Worm (Caenorhabditis elegans) whole organism, L2 larva: ENCODE measurements around the gene F09B9.5.
A peak's percentile ranks its signal among the peaks of the same experiment; 100 is the strongest.

Experiments
- C34F6.9 ChIP-seq: fragments of 150-350 bp; optimal IDR thresholded peaks from 2 replicates; lab custom pipeline; 2014; ENCODE audit warnings: missing biosample characterization, missing genetic modification characterization
- F13H6.1 ChIP-seq: sonication (generic microtip); optimal IDR thresholded peaks from 2 replicates; lab custom pipeline; 2016; ENCODE audit warnings: missing genetic modification characterization, missing compliant biosample characterization
- R02D3.7 ChIP-seq: fragments of 150-350 bp; optimal IDR thresholded peaks from 2 replicates; lab custom pipeline; 2014; ENCODE audit warnings: missing biosample characterization, missing genetic modification characterization
- Y55F3AM.14 ChIP-seq: fragments of 200-800 bp; sonication (Bioruptor generic); optimal IDR thresholded peaks from 2 replicates; lab custom pipeline; 2018; ENCODE audit warnings: mild to moderate bottlenecking, missing genetic modification characterization, missing compliant biosample characterization
- ZK546.5 ChIP-seq: sonication (generic microtip); optimal IDR thresholded peaks from 2 replicates; lab custom pipeline; 2017; ENCODE audit warnings: missing biosample characterization, missing genetic modification characterization
- alr-1 ChIP-seq: fragments of 150-350 bp; optimal IDR thresholded peaks from 2 replicates; lab custom pipeline; 2014; ENCODE audit warnings: missing biosample characterization, missing genetic modification characterization
- aly-2 ChIP-seq: fragments of 150-350 bp; optimal IDR thresholded peaks from 2 replicates; lab custom pipeline; 2014; ENCODE audit warnings: missing biosample characterization, missing genetic modification characterization
- ama-1 ChIP-seq: fragments of 150-350 bp; optimal IDR thresholded peaks from 2 replicates; lab custom pipeline; 2018; ENCODE audit warnings: inconsistent platforms
- blmp-1 ChIP-seq: sonication (generic microtip); optimal IDR thresholded peaks from 2 replicates; lab custom pipeline; 2017; ENCODE audit warnings: missing genetic modification characterization, mild to moderate bottlenecking, missing compliant biosample characterization, antibody characterized with exemption, moderate library complexity; ENCODE audit not compliant: insufficient read depth
- ceh-16 ChIP-seq: fragments of 150-350 bp; optimal IDR thresholded peaks from 2 replicates; lab custom pipeline; 2014; ENCODE audit warnings: missing biosample characterization, missing genetic modification characterization
- ceh-82 ChIP-seq: fragments of 150-350 bp; optimal IDR thresholded peaks from 2 replicates; lab custom pipeline; 2014; ENCODE audit warnings: missing biosample characterization, missing genetic modification characterization
- crh-2 ChIP-seq: sonication (generic microtip); optimal IDR thresholded peaks from 2 replicates; lab custom pipeline; 2017; ENCODE audit warnings: missing biosample characterization, missing genetic modification characterization
- elt-3 ChIP-seq: sonication (generic microtip); optimal IDR thresholded peaks from 2 replicates; lab custom pipeline; 2017; ENCODE audit warnings: missing biosample characterization, missing genetic modification characterization
- fos-1 ChIP-seq: fragments of 150-350 bp; optimal IDR thresholded peaks from 2 replicates; lab custom pipeline; 2014; ENCODE audit warnings: missing biosample characterization, missing genetic modification characterization
- lin-11 ChIP-seq: fragments of 150-350 bp; sonication (generic microtip); optimal IDR thresholded peaks from 2 replicates; lab custom pipeline; 2014; ENCODE audit warnings: missing biosample characterization, missing genetic modification characterization, inconsistent platforms, mixed read lengths
- lin-13 ChIP-seq: fragments of 150-350 bp; optimal IDR thresholded peaks from 2 replicates; lab custom pipeline; 2014; ENCODE audit warnings: missing biosample characterization, missing genetic modification reagents, missing genetic modification characterization
- lin-39 ChIP-seq: fragments of 150-350 bp; optimal IDR thresholded peaks from 2 replicates; lab custom pipeline; 2014; ENCODE audit warnings: missing biosample characterization, missing genetic modification reagents, missing genetic modification characterization
- lsy-2 ChIP-seq, 2 experiments: fragments of 150-350 bp in 1 of 2; sonication (generic microtip) in 1 of 2; optimal IDR thresholded peaks; 2 replicates each; lab custom pipeline; 2014 to 2017; ENCODE audit warnings: missing biosample characterization in 2 of 2, missing genetic modification characterization in 2 of 2
- mab-5 ChIP-seq: fragments of 150-350 bp; optimal IDR thresholded peaks from 2 replicates; lab custom pipeline; 2014; ENCODE audit warnings: missing biosample characterization, missing genetic modification characterization
- mbf-1 ChIP-seq: sonication (generic microtip); optimal IDR thresholded peaks from 2 replicates; lab custom pipeline; 2017; ENCODE audit warnings: missing biosample characterization, missing genetic modification characterization
- mdl-1 ChIP-seq, 2 experiments: fragments of 150-350 bp in 1 of 2; sonication (generic microtip) in 1 of 2; optimal IDR thresholded peaks; 2 replicates each; lab custom pipeline; 2017; ENCODE audit warnings: missing biosample characterization in 2 of 2, missing genetic modification characterization in 2 of 2
- nhr-12 ChIP-seq: fragments of 150-350 bp; optimal IDR thresholded peaks from 2 replicates; lab custom pipeline; 2014; ENCODE audit warnings: missing biosample characterization, missing genetic modification characterization
- nhr-129 ChIP-seq: fragments of 150-350 bp; optimal IDR thresholded peaks from 2 replicates; lab custom pipeline; 2014; ENCODE audit warnings: missing biosample characterization, missing genetic modification characterization
- nhr-237 ChIP-seq: fragments of 150-350 bp; optimal IDR thresholded peaks from 2 replicates; lab custom pipeline; 2014; ENCODE audit warnings: missing biosample characterization, missing genetic modification characterization
- nhr-25 ChIP-seq: fragments of 150-350 bp; sonication (generic microtip); optimal IDR thresholded peaks from 3 replicates; lab custom pipeline; 2014; ENCODE audit warnings: missing biosample characterization, missing genetic modification characterization
- nhr-77 ChIP-seq: fragments of 150-350 bp; optimal IDR thresholded peaks from 2 replicates; lab custom pipeline; 2014; ENCODE audit warnings: missing biosample characterization, missing genetic modification characterization
- peb-1 ChIP-seq: fragments of 150-350 bp; optimal IDR thresholded peaks from 2 replicates; lab custom pipeline; 2014; ENCODE audit warnings: missing biosample characterization, missing genetic modification characterization
- sem-4 ChIP-seq: fragments of 150-350 bp; optimal IDR thresholded peaks from 2 replicates; lab custom pipeline; 2014; ENCODE audit warnings: missing biosample characterization, missing genetic modification reagents, missing genetic modification characterization
- skn-1 ChIP-seq: sonication (generic microtip); optimal IDR thresholded peaks from 2 replicates; lab custom pipeline; 2017; ENCODE audit warnings: missing biosample characterization, missing genetic modification characterization
- sma-3 ChIP-seq: sonication (generic microtip); optimal IDR thresholded peaks from 2 replicates; lab custom pipeline; 2016; ENCODE audit warnings: missing genetic modification reagents, missing genetic modification characterization, missing compliant biosample characterization
- sma-9 ChIP-seq, 2 experiments: fragments of 150-350 bp in 1 of 2; sonication (generic microtip) in 1 of 2; optimal IDR thresholded peaks; 2 replicates each; lab custom pipeline; 2014 to 2016; ENCODE audit warnings: missing genetic modification characterization in 2 of 2, mild to moderate bottlenecking in 1 of 2, missing biosample characterization in 1 of 2, missing compliant biosample characterization in 1 of 2, missing genetic modification reagents in 1 of 2, moderate library complexity in 1 of 2
- snpc-4 ChIP-seq: fragments of 150-350 bp; optimal IDR thresholded peaks from 2 replicates; lab custom pipeline; 2014; ENCODE audit warnings: missing biosample characterization, missing genetic modification characterization
- unc-62 ChIP-seq: fragments of 150-350 bp; optimal IDR thresholded peaks from 2 replicates; lab custom pipeline; 2014; ENCODE audit warnings: missing biosample characterization, missing genetic modification reagents, missing genetic modification characterization
- ztf-1 ChIP-seq: fragments of 200-800 bp; sonication (Bioruptor generic); conservative IDR thresholded peaks from 2 replicates; pipeline ENCODE4 v1.3.6; 2022; ENCODE audit warnings: missing genetic modification characterization, missing compliant biosample characterization
- ztf-4 ChIP-seq: fragments of 150-350 bp; optimal IDR thresholded peaks from 2 replicates; lab custom pipeline; 2014; ENCODE audit warnings: missing biosample characterization, missing genetic modification characterization

F09B9.5 gene

ce11 chrX:10147236-10147635, 7.4 kb upstream of the F09B9.5 start:
- TF ChIP-seq nhr-25 = peak; percentile 21
- no peak for TF ChIP-seq ceh-82
- no peak for TF ChIP-seq ztf-4 (tag; lab: Kevin White, UChicago)
- TF ChIP-seq lin-39 (tag; lab: Kevin White, UChicago) = no peak
- no peak for TF ChIP-seq ama-1 (lab: Kevin White, UChicago)
- peak; percentile 8 for TF ChIP-seq nhr-129 (tag; lab: Kevin White, UChicago)
- TF ChIP-seq ztf-1 (GFP tag; lab: Robert Waterston, UW) = no peak
- peak; percentile 34 for TF ChIP-seq blmp-1 (tag; lab: Kevin White, UChicago)
- TF ChIP-seq ceh-16 = no peak
- TF ChIP-seq, all 48 proteins: peak for 3

- TF ChIP-seq nhr-129 (tag; lab: Kevin White, UChicago) = no peak
- TF ChIP-seq C34F6.9 (tag; lab: Kevin White, UChicago) = no peak
- no peak for TF ChIP-seq mdl-1 (tag; optimal IDR thresholded peaks at IDR 0.05; lab: Kevin White, UChicago)
- TF ChIP-seq F13H6.1 (tag; lab: Kevin White, UChicago) = peak; percentile 42
- no peak for TF ChIP-seq nhr-237
- no peak for TF ChIP-seq fos-1 (tag; lab: Kevin White, UChicago)
- no peak for TF ChIP-seq R02D3.7 (tag; lab: Kevin White, UChicago)
- TF ChIP-seq aly-2 (tag; lab: Kevin White, UChicago) = no peak
- peak; percentile 45 for TF ChIP-seq crh-2 (tag; lab: Kevin White, UChicago)
- TF ChIP-seq ztf-1 (GFP tag; lab: Robert Waterston, UW) = no peak
- TF ChIP-seq sma-3 (GFP tag; lab: Kevin White, UChicago) = peak; percentile 23
- TF ChIP-seq lsy-2 (tag; optimal IDR thresholded peaks at IDR 0.05; lab: Kevin White, UChicago) = no peak
- no peak for TF ChIP-seq blmp-1 (tag; lab: Kevin White, UChicago)
- no peak for TF ChIP-seq skn-1 (tag; lab: Kevin White, UChicago)
- TF ChIP-seq ZK546.5 (tag; lab: Kevin White, UChicago) = no peak
- no peak for TF ChIP-seq nhr-77 (tag; lab: Kevin White, UChicago)
- peak; percentile 16 for TF ChIP-seq lin-13
- TF ChIP-seq peb-1 (tag; lab: Kevin White, UChicago) = no peak
These were observed 6.3 kb upstream of the F09B9.5 start for ce11 chrX:10148235-10148872.

ce11 chrX:10150918-10151317, 3.7 kb upstream of the F09B9.5 start:
- TF ChIP-seq fos-1 (tag; lab: Kevin White, UChicago) = no peak

- TF ChIP-seq ztf-1 (GFP tag; lab: Robert Waterston, UW) (no peak), C34F6.9 (tag; lab: Kevin White, UChicago) (no peak), ZK546.5 (tag; lab: Kevin White, UChicago) (no peak), sma-9 (GFP tag; optimal IDR thresholded peaks at IDR 0.05; lab: Kevin White, UChicago) (no peak), sma-9 (tag; optimal IDR thresholded peaks at IDR 0.05; lab: Kevin White, UChicago) (no peak), nhr-237 (no peak), unc-62 (GFP tag; lab: Kevin White, UChicago) (no peak), elt-3 (tag; lab: Kevin White, UChicago) (no peak), mab-5 (tag; lab: Kevin White, UChicago) (no peak), ceh-82 (no peak), snpc-4 (tag; lab: Kevin White, UChicago) (no peak), ztf-4 (tag; lab: Kevin White, UChicago) (no peak), sem-4 (no peak), alr-1 (no peak), Y55F3AM.14 (GFP tag; lab: Kevin White, UChicago) (no peak), lin-11 (tag; lab: Kevin White, UChicago) (no peak), blmp-1 (tag; lab: Kevin White, UChicago) (no peak), lin-13 (no peak), mbf-1 (tag; lab: Kevin White, UChicago) (no peak), nhr-12 (tag; lab: Kevin White, UChicago) (no peak), lsy-2 (tag; optimal IDR thresholded peaks at IDR 0.05; lab: Kevin White, UChicago) (no peak)
- TF ChIP-seq, all 48 proteins: peak for 0
These were observed 510 bp downstream of the F09B9.5 start for ce11 chrX:10155127-10155526.
